Worm (Caenorhabditis elegans) whole organism, L4 larva: ENCODE results near the gene tre-3.

Source experiments
- F10B5.3 ChIP-seq: sonication (generic microtip); optimal IDR thresholded peaks from 2 replicates; lab custom pipeline; 2016; ENCODE audit warnings: mild to moderate bottlenecking, missing genetic modification characterization, missing compliant biosample characterization
- F37D6.2 ChIP-seq: sonication (generic microtip); optimal IDR thresholded peaks from 2 replicates; lab custom pipeline; 2016; ENCODE audit warnings: mild to moderate bottlenecking, missing genetic modification characterization, missing compliant biosample characterization
- F44E2.7 ChIP-seq: fragments of 200-800 bp; sonication (Bioruptor generic); IDR thresholded peaks from 2 replicates; pipeline ENCODE4 v2.1.2; 2022; ENCODE audit warnings: missing genetic modification characterization, missing compliant biosample characterization
- T26A8.4 ChIP-seq: fragments of 200-800 bp; sonication (Bioruptor generic); IDR thresholded peaks from 2 replicates; pipeline ENCODE4 v1.3.6; 2022; ENCODE audit warnings: missing genetic modification characterization, missing compliant biosample characterization
- Y105C5A.15 ChIP-seq: fragments of 200-800 bp; sonication (Bioruptor generic); IDR thresholded peaks from 2 replicates; pipeline ENCODE4 v1.3.6; 2022; ENCODE audit warnings: missing genetic modification characterization, missing compliant biosample characterization
- Y5F2A.4 ChIP-seq: fragments of 200-800 bp; sonication (Bioruptor generic); optimal IDR thresholded peaks from 2 replicates; lab custom pipeline; 2018; ENCODE audit warnings: mild to moderate bottlenecking, missing genetic modification characterization, missing compliant biosample characterization
- ZK337.2 ChIP-seq: fragments of 200-800 bp; sonication (Bioruptor generic); IDR thresholded peaks from 2 replicates; pipeline ENCODE4 v1.3.6; 2022; ENCODE audit warnings: missing genetic modification reagents, missing genetic modification characterization, missing compliant biosample characterization
- aha-1 ChIP-seq: fragments of 150-350 bp; peaks from one replicate; lab custom pipeline; 2014; ENCODE audit warnings: missing biosample characterization, missing genetic modification characterization
- aly-2 ChIP-seq: sonication (generic microtip); optimal IDR thresholded peaks from 2 replicates; lab custom pipeline; 2018; ENCODE audit warnings: missing biosample characterization, missing genetic modification characterization
- ama-1 ChIP-seq: fragments of 150-350 bp; optimal IDR thresholded peaks from 2 replicates; lab custom pipeline; 2014; ENCODE audit warnings: inconsistent platforms, mixed read lengths
- arid-1 ChIP-seq: fragments of 200-800 bp; sonication (Bioruptor generic); conservative IDR thresholded peaks from 2 replicates; pipeline ENCODE4 v1.3.6; 2022; ENCODE audit warnings: missing genetic modification reagents, missing genetic modification characterization, missing compliant biosample characterization
- attf-4 ChIP-seq: sonication (generic microtip); optimal IDR thresholded peaks from 3 replicates; lab custom pipeline; 2017; ENCODE audit warnings: missing biosample characterization, missing genetic modification characterization
- ceh-20 ChIP-seq: fragments of 200-800 bp; sonication (Bioruptor generic); IDR thresholded peaks from 2 replicates; pipeline ENCODE4 v1.3.6; 2022; ENCODE audit warnings: missing genetic modification reagents, missing genetic modification characterization, missing compliant biosample characterization
- ceh-62 ChIP-seq: sonication (generic microtip); optimal IDR thresholded peaks from 2 replicates; lab custom pipeline; 2017; ENCODE audit warnings: missing biosample characterization, missing genetic modification characterization
- ceh-82 ChIP-seq: sonication (generic microtip); optimal IDR thresholded peaks from 2 replicates; lab custom pipeline; 2017; ENCODE audit warnings: missing biosample characterization, missing genetic modification characterization
- ces-1 ChIP-seq: fragments of 150-350 bp; sonication (generic microtip); optimal IDR thresholded peaks from 4 replicates; lab custom pipeline; 2014; ENCODE audit warnings: missing biosample characterization, missing genetic modification reagents, missing genetic modification characterization
- daf-19 ChIP-seq: fragments of 200-800 bp; sonication (Bioruptor generic); conservative IDR thresholded peaks from 2 replicates; pipeline ENCODE4 v1.3.6; 2022; ENCODE audit warnings: missing genetic modification characterization, missing compliant biosample characterization
- fos-1 ChIP-seq: fragments of 150-350 bp; optimal IDR thresholded peaks from 2 replicates; lab custom pipeline; 2014; ENCODE audit warnings: missing biosample characterization, missing genetic modification characterization
- hlh-11 ChIP-seq: fragments of 200-800 bp; sonication (Bioruptor generic); optimal IDR thresholded peaks from 2 replicates; lab custom pipeline; 2018; ENCODE audit warnings: mild to moderate bottlenecking, missing genetic modification characterization, missing compliant biosample characterization
- hlh-30 ChIP-seq: sonication (generic microtip); optimal IDR thresholded peaks from 2 replicates; lab custom pipeline; 2017; ENCODE audit warnings: antibody characterized with exemption, mild to moderate bottlenecking, missing genetic modification characterization, missing compliant biosample characterization; ENCODE audit not compliant: insufficient read depth
- lim-7 ChIP-seq: fragments of 200-800 bp; sonication (Bioruptor generic); IDR thresholded peaks from 2 replicates; pipeline ENCODE4 v1.3.6; 2022; ENCODE audit warnings: missing genetic modification characterization, missing compliant biosample characterization
- lin-1 ChIP-seq: fragments of 200-800 bp; sonication (Bioruptor generic); IDR thresholded peaks from 2 replicates; pipeline ENCODE4 v1.3.6; 2022; ENCODE audit warnings: missing genetic modification reagents, missing genetic modification characterization, missing compliant biosample characterization
- lir-3 ChIP-seq: sonication (generic microtip); optimal IDR thresholded peaks from 2 replicates; lab custom pipeline; 2016; ENCODE audit warnings: mild to moderate bottlenecking, missing genetic modification characterization, missing compliant biosample characterization
- madf-9 ChIP-seq: fragments of 200-800 bp; sonication (Bioruptor generic); conservative IDR thresholded peaks from 2 replicates; pipeline ENCODE4 v1.3.6; 2022; ENCODE audit warnings: missing genetic modification reagents, missing genetic modification characterization, missing compliant biosample characterization
- mdl-1 ChIP-seq, 2 experiments: fragments of 150-350 bp in 1 of 2; sonication (generic microtip) in 1 of 2; optimal IDR thresholded peaks; 2 replicates each; lab custom pipeline; 2014 to 2017; ENCODE audit warnings: missing biosample characterization in 2 of 2, missing genetic modification characterization in 2 of 2
- mdt-29 ChIP-seq: fragments of 200-800 bp; sonication (Bioruptor generic); IDR thresholded peaks from 2 replicates; pipeline ENCODE4 v1.3.6; 2022; ENCODE audit warnings: missing genetic modification reagents, missing genetic modification characterization, missing compliant biosample characterization
- mep-1 ChIP-seq: fragments of 150-350 bp; sonication (generic microtip); optimal IDR thresholded peaks from 3 replicates; lab custom pipeline; 2014; ENCODE audit warnings: missing biosample characterization, missing genetic modification characterization
- mxl-3 ChIP-seq: fragments of 200-800 bp; sonication (Bioruptor generic); optimal IDR thresholded peaks from 2 replicates; lab custom pipeline; 2018; ENCODE audit warnings: mild to moderate bottlenecking, missing genetic modification characterization, missing compliant biosample characterization
- nhr-10 ChIP-seq: fragments of 150-350 bp; optimal IDR thresholded peaks from 2 replicates; lab custom pipeline; 2014; ENCODE audit warnings: missing biosample characterization, missing genetic modification characterization
- nhr-11 ChIP-seq: fragments of 150-350 bp; optimal IDR thresholded peaks from 2 replicates; lab custom pipeline; 2014; ENCODE audit warnings: missing biosample characterization, missing genetic modification characterization
- nhr-111 ChIP-seq: fragments of 200-800 bp; sonication (Bioruptor generic); optimal IDR thresholded peaks from 2 replicates; lab custom pipeline; 2018; ENCODE audit warnings: mild to moderate bottlenecking, missing genetic modification characterization, missing compliant biosample characterization
- nhr-237 ChIP-seq: sonication (generic microtip); optimal IDR thresholded peaks from 2 replicates; lab custom pipeline; 2017; ENCODE audit warnings: missing biosample characterization, missing genetic modification characterization
- nhr-28 ChIP-seq: fragments of 150-350 bp; optimal IDR thresholded peaks from 2 replicates; lab custom pipeline; 2014; ENCODE audit warnings: missing biosample characterization, missing genetic modification characterization
- nhr-42 ChIP-seq: fragments of 200-800 bp; sonication (Bioruptor generic); IDR thresholded peaks from 2 replicates; pipeline ENCODE4 v1.3.6; 2022; ENCODE audit warnings: missing genetic modification characterization, missing compliant biosample characterization
- nhr-48 ChIP-seq: sonication (generic microtip); optimal IDR thresholded peaks from 2 replicates; lab custom pipeline; 2016; ENCODE audit warnings: mild to moderate bottlenecking, missing genetic modification characterization, missing compliant biosample characterization
- nhr-6 ChIP-seq: fragments of 150-350 bp; optimal IDR thresholded peaks from 2 replicates; lab custom pipeline; 2014; ENCODE audit warnings: missing biosample characterization, missing genetic modification characterization
- saeg-2 ChIP-seq: fragments of 200-800 bp; sonication (Bioruptor generic); IDR thresholded peaks from 2 replicates; pipeline ENCODE4 v1.3.6; 2022; ENCODE audit warnings: missing genetic modification reagents, missing genetic modification characterization, missing compliant biosample characterization
- sdz-12 ChIP-seq: fragments of 200-800 bp; sonication (Bioruptor generic); optimal IDR thresholded peaks from 2 replicates; lab custom pipeline; 2018; ENCODE audit warnings: mild to moderate bottlenecking, missing genetic modification characterization, missing compliant biosample characterization
- tra-1 ChIP-seq: fragments of 200-800 bp; sonication (Bioruptor generic); IDR thresholded peaks from 2 replicates; pipeline ENCODE4 v1.3.6; 2022; ENCODE audit warnings: missing genetic modification reagents, missing genetic modification characterization, missing compliant biosample characterization
- vab-7 ChIP-seq: fragments of 200-800 bp; sonication (Bioruptor generic); IDR thresholded peaks from 2 replicates; pipeline ENCODE4 v1.3.6; 2022; ENCODE audit warnings: missing genetic modification reagents, missing genetic modification characterization, missing compliant biosample characterization
- zfp-2 ChIP-seq: sonication (generic microtip); optimal IDR thresholded peaks from 2 replicates; lab custom pipeline; 2016; ENCODE audit warnings: mild to moderate bottlenecking, missing genetic modification characterization, missing compliant biosample characterization

Gene tre-3

DNA sequence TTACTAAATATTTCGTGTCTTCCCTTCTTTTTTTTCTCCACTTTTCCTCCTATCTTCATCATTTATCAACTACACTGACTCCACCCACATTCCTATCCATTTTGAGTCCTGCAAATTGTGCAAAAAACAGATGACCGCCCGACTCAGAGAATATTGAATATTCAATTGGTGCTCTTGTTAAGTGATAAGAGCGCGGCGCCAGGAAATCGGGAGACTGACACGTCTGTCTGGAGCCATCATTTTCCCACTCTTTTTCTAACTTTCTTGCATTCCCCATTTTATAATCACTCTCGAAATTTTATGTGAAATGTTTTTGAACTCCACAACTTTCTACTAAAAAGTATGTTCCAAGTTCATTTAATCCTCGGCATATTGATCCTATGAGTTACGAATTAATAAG lies 40.1 kb upstream of the tre-3 start (continued):
- TF ChIP-seq arid-1 (GFP tag; lab: Robert Waterston, UW) (no peak), sdz-12 (GFP tag; lab: Kevin White, UChicago) (no peak)

DNA sequence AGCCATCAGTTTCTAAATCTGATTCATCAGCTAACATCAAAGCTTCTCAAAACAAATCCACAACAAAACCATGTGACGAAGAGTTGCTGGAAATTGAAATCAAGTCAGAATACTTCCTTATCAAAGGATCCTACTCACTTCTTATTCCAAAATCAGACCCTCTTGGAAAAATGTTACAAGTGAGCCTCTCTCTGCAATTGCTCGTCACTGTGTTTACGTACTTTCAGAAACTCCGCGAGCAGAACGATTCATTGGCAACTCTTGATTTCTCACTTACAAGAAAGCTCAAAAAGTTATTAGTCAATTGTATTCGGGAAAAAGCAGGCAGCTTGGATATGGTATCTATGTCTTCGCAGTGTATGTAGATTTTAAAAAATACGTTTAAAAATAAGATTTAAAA lies 35.8 kb upstream of the tre-3 start:
- TF ChIP-seq ZK337.2 (GFP tag; lab: Robert Waterston, UW) (no peak), ama-1 (lab: Kevin White, UChicago) (no peak), fos-1 (tag; lab: Kevin White, UChicago) (no peak), mdt-29 (GFP tag; lab: Robert Waterston, UW) (no peak), sdz-12 (GFP tag; lab: Kevin White, UChicago) (no peak), vab-7 (no peak), madf-9 (GFP tag; lab: Robert Waterston, UW) (no peak)
- TF ChIP-seq, all 104 proteins: peak for 0

DNA sequence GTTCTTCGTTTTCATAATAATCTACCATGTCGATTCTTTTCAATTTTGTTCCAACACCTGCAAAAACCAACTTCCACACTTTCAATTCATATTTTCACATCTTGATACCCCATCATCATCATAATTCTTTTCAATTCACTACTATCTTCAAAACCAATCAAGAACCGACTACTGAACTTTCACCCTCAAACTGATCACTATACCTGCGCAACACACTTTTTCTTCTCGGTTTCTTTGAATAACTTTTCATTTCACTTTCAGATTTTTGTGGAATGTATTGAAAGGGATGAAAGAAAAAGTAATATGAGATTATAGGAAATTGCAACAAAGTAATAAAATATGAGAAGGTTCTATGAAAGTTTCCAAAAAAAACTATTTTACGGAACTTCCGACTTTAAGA lies 25.4 kb upstream of the tre-3 start:
- TF ChIP-seq nhr-237 (no peak), Y105C5A.15 (no peak), nhr-42 (no peak), aha-1 (tag; lab: Kevin White, UChicago) (peak; percentile 32), Y5F2A.4 (GFP tag; lab: Kevin White, UChicago) (no peak), tra-1 (GFP tag; lab: Robert Waterston, UW) (no peak), mep-1 (no peak)

DNA sequence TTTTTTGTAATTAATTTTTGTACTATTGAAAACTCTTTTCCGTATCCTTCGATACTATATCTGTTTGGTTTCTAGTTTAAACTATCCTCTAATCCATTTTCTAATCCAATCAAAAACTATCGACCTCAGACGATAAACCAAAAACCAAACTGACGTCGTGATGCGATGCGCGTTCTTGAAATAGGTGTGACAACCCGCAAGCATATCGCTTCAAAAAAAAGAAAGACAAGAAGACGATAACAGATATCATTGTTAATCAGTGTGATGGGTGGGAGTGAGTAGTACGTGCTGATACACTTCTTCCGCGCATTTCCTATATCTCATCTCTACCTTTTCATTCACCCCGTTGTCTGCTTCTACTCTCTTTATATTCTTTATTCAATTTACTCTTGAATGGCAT lies 24.1 kb upstream of the tre-3 start, which contains the start of gene T04F3.1:
Gene T04F3.1, plus strand, starts transcription at position 246 of the 400 bp plus-strand sequence.
- peak in 1 of 2 experiments; percentile 60 for TF ChIP-seq mdl-1 (tag; optimal IDR thresholded peaks at IDR 0.05; lab: Kevin White, UChicago)
- TF ChIP-seq lir-3 (tag; lab: Kevin White, UChicago), result no peak
- peak; percentile 55 for TF ChIP-seq nhr-48
- TF ChIP-seq hlh-11 (tag; lab: Kevin White, UChicago), result peak; percentile 36
- TF ChIP-seq attf-4 (tag; lab: Kevin White, UChicago), result no peak
- peak; percentile 0 for TF ChIP-seq hlh-30 (tag; lab: Kevin White, UChicago)
- peak; percentile 57 for TF ChIP-seq aha-1 (tag; lab: Kevin White, UChicago)
- TF ChIP-seq mxl-3 (GFP tag; lab: Kevin White, UChicago), result peak; percentile 58
- TF ChIP-seq F44E2.7 (GFP tag; lab: Robert Waterston, UW), result no peak
- no peak for TF ChIP-seq saeg-2 (GFP tag; lab: Robert Waterston, UW)
- TF ChIP-seq nhr-10 (tag; lab: Kevin White, UChicago), result no peak
- TF ChIP-seq nhr-28, result peak; percentile 75

DNA sequence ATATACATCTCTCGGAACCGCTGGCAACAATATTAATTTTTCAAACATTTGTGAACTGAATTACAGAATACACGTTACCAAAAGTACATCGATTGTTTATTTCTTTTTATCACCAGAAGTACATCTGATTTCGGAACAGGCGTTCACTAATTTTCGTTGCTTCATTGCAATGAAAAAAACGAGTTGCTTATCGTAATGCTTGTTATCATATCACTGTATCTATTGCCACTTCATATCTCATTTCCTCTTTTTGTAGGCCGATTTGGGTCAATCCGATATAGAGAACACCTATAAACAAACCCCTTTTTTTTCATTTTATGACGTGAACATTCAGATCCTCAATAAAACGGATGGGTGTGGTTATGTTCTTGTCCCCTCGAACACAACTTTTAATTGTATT lies 21.6 kb upstream of the tre-3 start:
- TF ChIP-seq lim-7 (GFP tag; lab: Robert Waterston, UW), result no peak
- TF ChIP-seq vab-7, result no peak
- no peak for TF ChIP-seq ceh-62 (tag; lab: Kevin White, UChicago)
- TF ChIP-seq daf-19 (GFP tag; lab: Robert Waterston, UW), result no peak
- no peak for TF ChIP-seq nhr-11 (tag; lab: Kevin White, UChicago)
- TF ChIP-seq mdl-1 (tag; optimal IDR thresholded peaks at IDR 0.05; lab: Kevin White, UChicago), result no peak
- no peak for TF ChIP-seq nhr-10 (tag; lab: Kevin White, UChicago)
- TF ChIP-seq aly-2, result no peak

DNA sequence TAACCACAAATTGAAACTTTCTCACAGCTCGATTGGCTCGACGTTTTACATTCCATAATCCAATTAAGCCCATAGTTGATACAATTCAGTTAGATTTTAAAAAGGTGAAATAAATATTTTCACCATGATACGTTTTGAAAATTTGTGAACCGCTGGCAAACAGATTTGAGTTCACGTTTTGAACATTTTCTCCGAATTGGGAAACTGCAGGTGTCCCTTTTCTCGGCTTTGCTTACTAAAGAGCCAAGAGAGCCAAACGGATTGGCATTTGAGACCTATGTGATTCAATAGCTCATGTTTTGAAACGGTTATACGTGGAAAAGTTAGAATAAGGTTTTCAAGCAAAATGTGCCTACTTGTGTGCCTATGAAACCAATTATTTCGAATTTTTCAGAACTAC lies 21.2 kb upstream of the tre-3 start, which contains the start of gene spe-42:
Gene spe-42, minus strand, starts transcription at position 101 of the 400 bp plus-strand sequence.
- TF ChIP-seq fos-1 (tag; lab: Kevin White, UChicago) (no peak), nhr-111 (GFP tag; lab: Kevin White, UChicago) (no peak), ces-1 (GFP tag; lab: Kevin White, UChicago) (no peak), T26A8.4 (GFP tag; lab: Robert Waterston, UW) (no peak), lin-1 (GFP tag; lab: Robert Waterston, UW) (no peak), F10B5.3 (tag; lab: Kevin White, UChicago) (no peak), ZK337.2 (GFP tag; lab: Robert Waterston, UW) (no peak), ceh-20 (no peak), zfp-2 (no peak), aha-1 (tag; lab: Kevin White, UChicago) (no peak), mxl-3 (GFP tag; lab: Kevin White, UChicago) (no peak), nhr-6 (no peak), ceh-82 (no peak), F37D6.2 (tag; lab: Kevin White, UChicago) (no peak), hlh-11 (tag; lab: Kevin White, UChicago) (no peak), aly-2 (no peak), nhr-48 (no peak), hlh-30 (tag; lab: Kevin White, UChicago) (no peak)
